Worm (Caenorhabditis elegans) whole organism, L4 larva: ENCODE data around the gene F14H3.5.

Experiments used
- F37D6.2 ChIP-seq: sonication (generic microtip); optimal IDR thresholded peaks from 2 replicates; lab custom pipeline; 2016; ENCODE audit warnings: mild to moderate bottlenecking, missing genetic modification characterization, missing compliant biosample characterization
- Y105C5A.15 ChIP-seq: fragments of 200-800 bp; sonication (Bioruptor generic); IDR thresholded peaks from 2 replicates; pipeline ENCODE4 v1.3.6; 2022; ENCODE audit warnings: missing genetic modification characterization, missing compliant biosample characterization
- ceh-82 ChIP-seq: sonication (generic microtip); optimal IDR thresholded peaks from 2 replicates; lab custom pipeline; 2017; ENCODE audit warnings: missing biosample characterization, missing genetic modification characterization
- daf-16 ChIP-seq, 3 experiments: sonication (generic microtip); optimal IDR thresholded peaks; 2 replicates each; lab custom pipeline; 2016 to 2017; ENCODE audit warnings: missing genetic modification characterization in 3 of 3, missing genetic modification reagents in 3 of 3, mild to moderate bottlenecking in 2 of 3, missing compliant biosample characterization in 2 of 3, missing biosample characterization in 1 of 3, moderate library complexity in 1 of 3
- dmd-8 ChIP-seq: fragments of 200-800 bp; sonication (Bioruptor generic); IDR thresholded peaks from 2 replicates; pipeline ENCODE4 v1.3.6; 2022; ENCODE audit warnings: missing genetic modification characterization, missing compliant biosample characterization
- dve-1 ChIP-seq: sonication (generic microtip); optimal IDR thresholded peaks from 2 replicates; lab custom pipeline; 2017; ENCODE audit warnings: antibody characterized with exemption, mild to moderate bottlenecking, missing genetic modification characterization, missing compliant biosample characterization; ENCODE audit not compliant: insufficient read depth
- egl-27 ChIP-seq: sonication (generic microtip); optimal IDR thresholded peaks from 3 replicates; lab custom pipeline; 2017; ENCODE audit warnings: missing biosample characterization, missing genetic modification reagents, missing genetic modification characterization
- gei-8 ChIP-seq: fragments of 200-800 bp; sonication (Bioruptor generic); optimal IDR thresholded peaks from 2 replicates; lab custom pipeline; 2018; ENCODE audit warnings: mild to moderate bottlenecking, missing genetic modification characterization, missing compliant biosample characterization
- lin-13 ChIP-seq: fragments of 150-350 bp; optimal IDR thresholded peaks from 2 replicates; lab custom pipeline; 2014; ENCODE audit warnings: missing biosample characterization, missing genetic modification reagents, missing genetic modification characterization
- madf-5 ChIP-seq, 2 experiments: fragments of 200-800 bp; sonication (Bioruptor generic); IDR thresholded peaks; 2 replicates each; pipeline ENCODE4 v1.3.6; 2022; ENCODE audit warnings: missing compliant biosample characterization in 2 of 2, missing genetic modification characterization in 2 of 2
- mep-1 ChIP-seq: fragments of 150-350 bp; sonication (generic microtip); optimal IDR thresholded peaks from 3 replicates; lab custom pipeline; 2014; ENCODE audit warnings: missing biosample characterization, missing genetic modification characterization
- mes-2 ChIP-seq: sonication (generic microtip); optimal IDR thresholded peaks from 2 replicates; lab custom pipeline; 2016; ENCODE audit warnings: missing genotype, mild to moderate bottlenecking, missing genetic modification characterization, missing compliant biosample characterization; ENCODE audit not compliant: poor library complexity, severe bottlenecking
- nhr-10 ChIP-seq: fragments of 150-350 bp; optimal IDR thresholded peaks from 2 replicates; lab custom pipeline; 2014; ENCODE audit warnings: missing biosample characterization, missing genetic modification characterization
- nhr-11 ChIP-seq: fragments of 150-350 bp; optimal IDR thresholded peaks from 2 replicates; lab custom pipeline; 2014; ENCODE audit warnings: missing biosample characterization, missing genetic modification characterization
- nhr-28 ChIP-seq: fragments of 150-350 bp; optimal IDR thresholded peaks from 2 replicates; lab custom pipeline; 2014; ENCODE audit warnings: missing biosample characterization, missing genetic modification characterization
- nhr-41 ChIP-seq: fragments of 200-800 bp; sonication (Bioruptor generic); IDR thresholded peaks from 2 replicates; pipeline ENCODE4 v1.3.6; 2022; ENCODE audit warnings: missing genetic modification reagents, missing genetic modification characterization, missing compliant biosample characterization
- nhr-42 ChIP-seq: fragments of 200-800 bp; sonication (Bioruptor generic); IDR thresholded peaks from 2 replicates; pipeline ENCODE4 v1.3.6; 2022; ENCODE audit warnings: missing genetic modification characterization, missing compliant biosample characterization
- nhr-77 ChIP-seq: fragments of 150-350 bp; optimal IDR thresholded peaks from 2 replicates; lab custom pipeline; 2014; ENCODE audit warnings: missing biosample characterization, missing genetic modification characterization
- pha-4 ChIP-seq, 2 experiments: fragments of 150-350 bp in 1 of 2; fragments of 200-800 bp in 1 of 2; sonication (Bioruptor generic) in 1 of 2; IDR thresholded peaks in 1 of 2; optimal IDR thresholded peaks in 1 of 2; 2 replicates each; pipeline versions ENCODE4 v1.3.6 to Lab custom; 2014 to 2022; ENCODE audit warnings: missing genetic modification characterization in 2 of 2, missing genetic modification reagents in 2 of 2, missing biosample characterization in 1 of 2, missing compliant biosample characterization in 1 of 2
- php-3 ChIP-seq: fragments of 200-800 bp; sonication (Bioruptor generic); IDR thresholded peaks from 2 replicates; pipeline ENCODE4 v1.3.6; 2022; ENCODE audit warnings: missing genetic modification reagents, missing genetic modification characterization, missing compliant biosample characterization
- pqm-1 ChIP-seq: sonication (generic microtip); optimal IDR thresholded peaks from 2 replicates; lab custom pipeline; 2017; ENCODE audit warnings: missing biosample characterization, missing genetic modification characterization
- rbr-2 ChIP-seq: sonication (generic microtip); optimal IDR thresholded peaks from 2 replicates; lab custom pipeline; 2016; ENCODE audit warnings: missing genotype, missing genetic modification characterization, missing compliant biosample characterization
- set-16 ChIP-seq: fragments of 200-800 bp; sonication (Bioruptor generic); IDR thresholded peaks from 2 replicates; pipeline ENCODE4 v1.3.6; 2022; ENCODE audit warnings: missing genetic modification reagents, missing genetic modification characterization, missing compliant biosample characterization
- skn-1 ChIP-seq: fragments of 150-350 bp; optimal IDR thresholded peaks from 2 replicates; lab custom pipeline; 2014; ENCODE audit warnings: missing biosample characterization, missing genetic modification characterization
- snpc-4 ChIP-seq: fragments of 150-350 bp; optimal IDR thresholded peaks from 2 replicates; lab custom pipeline; 2014; ENCODE audit warnings: missing biosample characterization, missing genetic modification characterization
- tag-97 ChIP-seq: fragments of 200-800 bp; sonication (Bioruptor generic); IDR thresholded peaks from 2 replicates; pipeline ENCODE4 v1.3.6; 2022; ENCODE audit warnings: missing genetic modification characterization, missing compliant biosample characterization
- unc-39 ChIP-seq: sonication (generic microtip); optimal IDR thresholded peaks from 2 replicates; lab custom pipeline; 2017; ENCODE audit warnings: missing biosample characterization, missing genetic modification characterization
- unc-62 ChIP-seq, 3 experiments: fragments of 150-350 bp in 1 of 3; sonication (generic microtip); optimal IDR thresholded peaks in 2 of 3; peaks in 1 of 3; 1 replicate in 1 of 3; 2 replicates in 2 of 3; lab custom pipeline; 2014 to 2017; ENCODE audit warnings: missing biosample characterization in 3 of 3, missing genetic modification characterization in 3 of 3, missing genetic modification reagents in 3 of 3, missing genotype in 1 of 3
- zag-1 ChIP-seq: fragments of 150-350 bp; optimal IDR thresholded peaks from 2 replicates; lab custom pipeline; 2014; ENCODE audit warnings: missing biosample characterization, missing genetic modification characterization
- zip-2 ChIP-seq: fragments of 150-350 bp; optimal IDR thresholded peaks from 2 replicates; lab custom pipeline; 2014; ENCODE audit warnings: missing biosample characterization, missing genetic modification characterization

Gene F14H3.5

DNA sequence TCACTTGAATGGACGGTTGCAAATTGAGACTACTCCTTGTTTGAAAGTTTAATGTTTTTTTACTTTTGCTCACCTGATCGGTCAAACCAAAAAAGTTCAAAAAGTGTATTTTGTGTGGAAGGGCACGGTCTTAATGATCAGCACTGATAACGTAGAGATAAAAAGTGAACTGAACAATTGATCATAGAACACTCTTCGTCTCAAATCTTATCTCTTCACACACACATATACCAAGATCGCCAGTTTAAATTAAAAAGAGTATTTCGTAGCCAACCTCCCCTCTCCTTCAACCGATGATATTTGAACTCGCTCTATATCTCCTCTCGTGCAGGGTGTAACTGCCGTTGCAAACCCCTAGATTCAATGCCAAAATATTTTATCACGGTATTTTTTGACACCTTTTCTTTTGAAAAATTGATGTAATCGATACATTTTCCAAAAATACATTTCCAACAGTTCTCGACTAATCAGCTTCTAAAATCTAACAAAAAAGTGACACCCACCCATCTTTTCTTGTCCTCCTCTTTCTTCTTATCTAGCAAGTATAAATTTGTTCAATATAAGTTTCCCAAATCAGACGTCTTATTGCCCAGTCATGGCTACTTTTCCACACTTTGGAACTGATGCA is 43.4 kb upstream of the F14H3.5 start, which contains the start of gene cth-1 (continued):
- no peak for TF ChIP-seq snpc-4 (tag; lab: Kevin White, UChicago)

- TF ChIP-seq gei-8 (no peak), zip-2 (tag; lab: Kevin White, UChicago) (no peak), nhr-77 (tag; lab: Kevin White, UChicago) (no peak)
These were observed 42.6 kb upstream of the F14H3.5 start, which contains the start of gene str-7 for ce11 chrV:16099441-16099840. TSS of gene str-7 (minus strand) at chrV:16099541.

DNA sequence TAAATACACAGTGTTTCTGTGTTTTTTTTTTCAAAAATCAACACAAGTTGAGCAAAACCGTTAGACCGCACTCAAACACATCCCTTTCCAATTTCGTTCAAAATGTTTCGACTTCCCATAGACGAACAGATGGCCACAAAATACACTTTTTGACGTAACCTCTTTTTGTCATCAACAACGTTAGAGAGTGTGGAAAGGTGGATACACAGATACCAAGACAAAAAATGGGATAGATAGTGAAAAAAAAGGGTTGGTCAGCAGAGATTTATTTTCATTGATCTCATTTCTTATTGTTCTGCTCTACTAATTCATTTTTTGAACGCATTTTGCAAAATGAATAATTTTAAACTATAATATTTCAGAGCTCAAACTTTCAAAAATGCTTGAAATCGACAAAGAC is 38.0 kb upstream of the F14H3.5 start:
- peak; percentile 11 for TF ChIP-seq dve-1 (tag; lab: Kevin White, UChicago)
- no peak for TF ChIP-seq nhr-41 (GFP tag; lab: Robert Waterston, UW)
- no peak for TF ChIP-seq lin-13
- no peak for TF ChIP-seq zag-1 (tag; lab: Kevin White, UChicago)
- TF ChIP-seq dmd-8 (GFP tag; lab: Robert Waterston, UW), result no peak
- TF ChIP-seq nhr-28 (tag; lab: Kevin White, UChicago), result peak; percentile 97
- TF ChIP-seq unc-62 (GFP tag; optimal IDR thresholded peaks at IDR 0.05 in 1 of 2; lab: Kevin White, UChicago), result peak in 1 of 2 experiments; percentile 94
- no peak for TF ChIP-seq unc-62 (tag; optimal IDR thresholded peaks at IDR 0.05; lab: Kevin White, UChicago)
- no peak for TF ChIP-seq ceh-82 (tag; lab: Kevin White, UChicago)
- no peak for TF ChIP-seq mes-2 (tag; lab: Kevin White, UChicago)
- TF ChIP-seq daf-16 (GFP tag; optimal IDR thresholded peaks at IDR 0.05; lab: Kevin White, UChicago), result no peak
- TF ChIP-seq daf-16 (tag; optimal IDR thresholded peaks at IDR 0.05; lab: Kevin White, UChicago), result peak; percentile 66
- no peak for TF ChIP-seq madf-5 (GFP tag; IDR thresholded peaks at IDR 0.05; lab: Robert Waterston, UW)
- TF ChIP-seq set-16 (GFP tag; lab: Robert Waterston, UW), result no peak
- TF ChIP-seq nhr-42 (GFP tag; lab: Robert Waterston, UW), result no peak
- TF ChIP-seq egl-27 (tag; lab: Kevin White, UChicago), result no peak

DNA sequence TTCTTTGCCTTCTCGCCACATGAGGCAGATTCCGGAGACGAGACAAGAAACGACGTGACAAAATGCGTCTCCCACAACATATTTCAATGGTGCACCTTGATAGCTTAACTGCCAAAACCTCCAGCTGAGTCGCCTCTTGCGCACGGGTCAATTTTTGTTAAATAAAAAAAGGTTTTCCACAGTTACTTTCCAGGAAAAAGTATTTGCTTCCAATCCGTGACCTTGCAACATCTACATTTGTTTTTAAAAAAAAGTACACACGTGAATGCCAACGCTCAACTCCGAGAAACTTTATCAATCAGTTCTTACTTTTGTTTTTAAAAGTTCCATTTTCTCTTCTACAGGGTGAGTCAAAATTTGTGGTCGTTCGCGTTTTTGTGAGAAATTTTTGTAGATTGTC is 37.4 kb upstream of the F14H3.5 start, which contains the start of gene F22B8.7:
F22B8.7 (plus strand) TSS at position 301 of the 400 bp plus-strand sequence.
- no peak for TF ChIP-seq tag-97
- TF ChIP-seq set-16 (GFP tag; lab: Robert Waterston, UW), result no peak

- TF ChIP-seq nhr-11 (no peak), skn-1 (tag; lab: Kevin White, UChicago) (no peak), mep-1 (no peak), pqm-1 (tag; lab: Kevin White, UChicago) (no peak), nhr-10 (tag; lab: Kevin White, UChicago) (no peak), F37D6.2 (tag; lab: Kevin White, UChicago) (no peak), unc-62 (GFP tag; optimal IDR thresholded peaks at IDR 0.05 in 1 of 2; lab: Kevin White, UChicago) (peak in 1 of 2 experiments; percentile 48), unc-62 (tag; optimal IDR thresholded peaks at IDR 0.05; lab: Kevin White, UChicago) (no peak)
These were observed 33.8 kb upstream of the F14H3.5 start, which contains the start of gene F22B8.3 for ce11 chrV:16090685-16091084. TSS of gene F22B8.3 (plus strand) at chrV:16090985.

DNA sequence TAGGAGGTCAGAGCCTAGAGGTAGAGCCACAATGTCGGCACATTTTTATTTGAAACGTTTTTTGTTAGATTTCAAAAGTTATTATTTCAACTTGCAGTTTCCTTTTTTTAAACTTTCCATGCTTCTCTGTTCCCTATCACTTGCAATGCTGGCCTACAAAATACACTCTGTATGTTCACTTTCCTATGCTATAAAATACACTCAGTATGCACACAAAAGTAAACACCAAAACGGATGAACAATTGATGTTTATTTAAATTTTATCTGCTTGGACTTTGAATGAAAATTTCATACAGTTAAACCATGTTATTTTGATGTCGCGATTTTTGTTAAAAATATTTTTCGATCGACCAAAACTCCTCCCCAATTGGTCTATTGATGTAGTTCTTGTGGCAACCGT is 23.8 kb upstream of the F14H3.5 start:
- TF ChIP-seq dve-1 (tag; lab: Kevin White, UChicago) (peak; percentile 27), Y105C5A.15 (no peak), unc-39 (tag; lab: Kevin White, UChicago) (no peak), pha-4 (GFP tag; IDR thresholded peaks at IDR 0.05; lab: Robert Waterston, UW) (no peak), pha-4 (tag; optimal IDR thresholded peaks at IDR 0.05; lab: Kevin White, UChicago) (peak; percentile 7), php-3 (GFP tag; lab: Robert Waterston, UW) (0 out of 2 replicates have a peak, but pooled peaks have one; percentile 27), daf-16 (GFP tag; optimal IDR thresholded peaks at IDR 0.05; lab: Kevin White, UChicago) (no peak), daf-16 (tag; optimal IDR thresholded peaks at IDR 0.05; lab: Kevin White, UChicago) (peak; percentile 86), rbr-2 (no peak), nhr-28 (tag; lab: Kevin White, UChicago) (peak; percentile 87)
